Worm (Caenorhabditis elegans): ENCODE results near the gene F14F8.14.

DNA sequence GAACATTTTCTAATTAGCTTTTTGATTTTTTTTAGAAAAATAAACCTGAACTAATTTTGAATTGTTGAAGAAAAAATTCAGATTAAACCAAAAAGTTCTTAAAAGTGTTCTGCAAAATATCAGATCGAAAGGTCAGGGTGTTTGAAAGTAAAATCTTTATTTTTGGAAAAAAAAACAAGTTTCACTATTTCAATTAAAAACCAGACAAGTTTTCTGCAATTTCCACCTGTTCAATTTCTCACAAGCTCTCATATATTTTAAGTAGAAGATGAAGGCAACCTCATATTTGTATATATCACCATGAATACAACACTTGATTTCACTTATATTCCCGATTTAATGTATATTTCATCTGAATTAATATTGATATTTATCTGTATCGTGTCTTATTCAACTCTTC lies 20.7 kb upstream of the F14F8.14 start, which contains the start of gene srz-102:
- TF ChIP-seq egl-27 (tag; optimal IDR thresholded peaks at IDR 0.05), result no peak
- no peak for TF ChIP-seq lin-15B (tag; optimal IDR thresholded peaks at IDR 0.05)
- TF ChIP-seq zip-2 (tag; optimal IDR thresholded peaks at IDR 0.05), result no peak
- TF ChIP-seq jun-1 (tag; optimal IDR thresholded peaks at IDR 0.05), result no peak
- TF ChIP-seq T26A8.4 (GFP tag; IDR thresholded peaks at IDR 0.05), result no peak
- TF ChIP-seq nhr-11 (tag; optimal IDR thresholded peaks at IDR 0.05), result no peak
- no peak for TF ChIP-seq nhr-6 (tag; optimal IDR thresholded peaks at IDR 0.05)
- no peak for TF ChIP-seq snpc-4 (tag; optimal IDR thresholded peaks at IDR 0.05)
- no peak for TF ChIP-seq nhr-237 (tag; optimal IDR thresholded peaks at IDR 0.05)
- TF ChIP-seq tag-97 (GFP tag; IDR thresholded peaks at IDR 0.05), result no peak

Measured in whole organism, L4 larva.